Worm (Caenorhabditis elegans) whole organism, L2 larva: ENCODE measurements around the gene K08D12.4.

Experiments
- ZK546.5 ChIP-seq: sonication (generic microtip); optimal IDR thresholded peaks from 2 replicates; lab custom pipeline; 2017; ENCODE audit warnings: missing biosample characterization, missing genetic modification characterization
- fos-1 ChIP-seq: fragments of 150-350 bp; optimal IDR thresholded peaks from 2 replicates; lab custom pipeline; 2014; ENCODE audit warnings: missing biosample characterization, missing genetic modification characterization
- nhr-25 ChIP-seq: fragments of 150-350 bp; sonication (generic microtip); optimal IDR thresholded peaks from 3 replicates; lab custom pipeline; 2014; ENCODE audit warnings: missing biosample characterization, missing genetic modification characterization

- TF ChIP-seq nhr-25 (no peak), ZK546.5 (tag; lab: Kevin White, UChicago) (no peak), fos-1 (tag; lab: Kevin White, UChicago) (no peak)
Observed at ce11 chrIV:1691651-1692050, 15.4 kb upstream of the K08D12.4 start.
